Worm (Caenorhabditis elegans): ENCODE measurements around the gene K12H6.12.

- no peak for TF ChIP-seq hlh-6 (tag; optimal IDR thresholded peaks at IDR 0.05)
- TF ChIP-seq ahr-1 (tag; optimal IDR thresholded peaks at IDR 0.05) = no peak
- TF ChIP-seq pha-4 (tag; optimal IDR thresholded peaks at IDR 0.05) = no peak
- no peak for TF ChIP-seq ama-1 (optimal IDR thresholded peaks at IDR 0.05)
- no peak for TF ChIP-seq hlh-30 (tag; optimal IDR thresholded peaks at IDR 0.05; ENCODE audit: insufficient read depth)
- no peak for TF ChIP-seq pha-2 (tag; optimal IDR thresholded peaks at IDR 0.05)
- TF ChIP-seq nfya-1 (tag; optimal IDR thresholded peaks at IDR 0.05) = no peak
- no peak for TF ChIP-seq tbx-2 (tag; optimal IDR thresholded peaks at IDR 0.05)
- no peak for TF ChIP-seq unc-3 (GFP tag; conservative IDR thresholded peaks at IDR 0.05)
- TF ChIP-seq unc-3 (tag; optimal IDR thresholded peaks at IDR 0.05) = no peak
Measured at ce11 chrII:2815017-2815416, 7.1 kb downstream of the K12H6.12 start.
